Fruit fly (Drosophila melanogaster) whole organism: ENCODE results near the gene CG14339.

Experiments used
- EcR ChIP-seq, 2 experiments: fragments of >200 bp; optimal IDR thresholded peaks; 2 replicates each; lab custom pipeline; 2017; ENCODE audit warnings: missing biosample characterization in 2 of 2, missing genetic modification characterization in 2 of 2, missing genetic modification reagents in 2 of 2
- usp ChIP-seq: fragments of >200 bp; optimal IDR thresholded peaks from 2 replicates; lab custom pipeline; 2017; ENCODE audit warnings: missing biosample characterization, missing genetic modification characterization, mixed read lengths

dm6 chr2L:1062473-1063363 is 45.6 kb upstream of the CG14339 start:
- TF ChIP-seq EcR (GFP tag; optimal IDR thresholded peaks at IDR 0.05; lab: Kevin White, UChicago): peak in 1 of 2 experiments; percentile 24
- TF ChIP-seq usp (GFP tag; lab: Kevin White, UChicago): no peak
